Fruit fly (Drosophila melanogaster): ENCODE data around the gene Rbbp5.

DNA sequence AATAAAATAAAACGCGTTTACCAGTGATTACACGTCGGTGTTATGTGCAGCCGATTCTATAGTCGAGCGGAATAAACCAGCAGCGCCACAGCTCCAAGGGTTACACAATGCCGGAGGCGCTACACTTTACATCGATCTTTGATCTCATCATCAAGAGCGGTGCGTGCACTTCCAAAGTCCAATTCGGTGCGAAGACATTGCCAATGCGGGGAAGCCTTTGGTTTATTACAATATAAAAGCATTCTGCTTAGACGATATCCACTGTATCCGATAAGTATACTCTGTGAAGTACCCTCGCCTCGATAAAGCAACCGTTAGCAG, 40.1 kb upstream of the Rbbp5 start:
- TF ChIP-seq N (GFP tag; optimal IDR thresholded peaks at IDR 0.05), result no peak
- TF ChIP-seq usp (GFP tag; optimal IDR thresholded peaks at IDR 0.05), result no peak
- TF ChIP-seq OdsH (GFP tag; optimal IDR thresholded peaks at IDR 0.05), result no peak
- TF ChIP-seq pan (optimal IDR thresholded peaks at IDR 0.05), result no peak
- no peak for TF ChIP-seq Abd-B (GFP tag; optimal IDR thresholded peaks at IDR 0.05)
- no peak for TF ChIP-seq rgr (GFP tag; optimal IDR thresholded peaks at IDR 0.05)
- TF ChIP-seq woc (GFP tag; optimal IDR thresholded peaks at IDR 0.05), result no peak
- no peak for TF ChIP-seq h (GFP tag; optimal IDR thresholded peaks at IDR 0.05)
- TF ChIP-seq tai (GFP tag; optimal IDR thresholded peaks at IDR 0.05), result no peak
- no peak for TF ChIP-seq Mio (GFP tag; optimal IDR thresholded peaks at IDR 0.05)
